Fruit fly (Drosophila melanogaster): ENCODE measurements around the gene xit.

xit gene

DNA sequence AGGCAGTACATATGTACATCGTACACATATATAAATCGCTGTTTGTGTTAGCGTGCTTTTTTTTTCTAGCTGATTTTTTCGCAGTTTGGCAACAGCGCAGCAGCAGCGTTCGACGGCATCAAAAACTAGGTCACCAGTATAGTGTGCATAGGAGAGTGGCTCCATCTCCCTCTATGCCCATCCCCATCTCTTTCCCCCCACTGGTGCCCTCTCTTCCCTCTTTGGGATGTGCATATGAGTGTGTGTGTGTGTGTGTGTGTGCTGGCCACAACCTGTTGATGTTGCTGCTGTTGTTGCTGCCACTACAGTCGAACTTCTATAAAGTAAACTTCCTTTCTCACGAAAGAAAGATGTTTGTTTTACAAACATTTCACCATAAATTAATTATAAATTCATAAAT is 50.9 kb downstream of the xit start (continued):
- TF ChIP-seq gcm2 (GFP tag; optimal IDR thresholded peaks at IDR 0.05) (no peak), CG8924 (tag; optimal IDR thresholded peaks at IDR 0.05) (no peak), ase (GFP tag; IDR thresholded peaks at IDR 0.05) (no peak), CG14667 (GFP tag; IDR thresholded peaks at IDR 0.05) (no peak), CG18764 (GFP tag; optimal IDR thresholded peaks at IDR 0.05) (no peak), CG4360 (GFP tag; IDR thresholded peaks at IDR 0.05) (no peak), grau (tag; optimal IDR thresholded peaks at IDR 0.05) (peak; percentile 59), emc (GFP tag; optimal IDR thresholded peaks at IDR 0.05) (no peak), Dll (GFP tag; IDR thresholded peaks at IDR 0.05; ENCODE audit: partially characterized antibody) (no peak)
